Worm (Caenorhabditis elegans) whole organism, L3 larva: ENCODE data around the gene M163.9.

ENCODE experiments used
- R02D3.7 ChIP-seq: fragments of 150-350 bp; optimal IDR thresholded peaks from 2 replicates; lab custom pipeline; 2014; ENCODE audit warnings: missing biosample characterization, missing genetic modification characterization
- ZK546.5 ChIP-seq: sonication (generic microtip); optimal IDR thresholded peaks from 2 replicates; lab custom pipeline; 2017; ENCODE audit warnings: missing biosample characterization, missing genetic modification characterization
- aly-2 ChIP-seq: fragments of 150-350 bp; optimal IDR thresholded peaks from 2 replicates; lab custom pipeline; 2014; ENCODE audit warnings: missing biosample characterization, missing genetic modification characterization
- ama-1 ChIP-seq: fragments of 150-350 bp; optimal IDR thresholded peaks from 2 replicates; lab custom pipeline; 2018
- ceh-16 ChIP-seq: sonication (generic microtip); optimal IDR thresholded peaks from 2 replicates; lab custom pipeline; 2017; ENCODE audit warnings: missing biosample characterization, missing genetic modification characterization
- ceh-28 ChIP-seq: fragments of 150-350 bp; optimal IDR thresholded peaks from 2 replicates; lab custom pipeline; 2014; ENCODE audit warnings: missing biosample characterization, missing genetic modification reagents, missing genetic modification characterization
- ceh-82 ChIP-seq: fragments of 150-350 bp; optimal IDR thresholded peaks from 2 replicates; lab custom pipeline; 2014; ENCODE audit warnings: missing biosample characterization, missing genetic modification characterization
- daf-12 ChIP-seq: fragments of 150-350 bp; optimal IDR thresholded peaks from 2 replicates; lab custom pipeline; 2014; ENCODE audit warnings: missing biosample characterization, missing genetic modification reagents, missing genetic modification characterization
- egl-27 ChIP-seq: sonication (generic microtip); optimal IDR thresholded peaks from 4 replicates; lab custom pipeline; 2017; ENCODE audit warnings: missing biosample characterization, missing genetic modification reagents, missing genetic modification characterization
- egl-5 ChIP-seq: fragments of 150-350 bp; optimal IDR thresholded peaks from 2 replicates; lab custom pipeline; 2017; ENCODE audit warnings: missing biosample characterization, missing genetic modification reagents, missing genetic modification characterization, inconsistent platforms
- elt-1 ChIP-seq: fragments of 150-350 bp; optimal IDR thresholded peaks from 2 replicates; lab custom pipeline; 2014; ENCODE audit warnings: missing biosample characterization, missing genetic modification characterization
- elt-2 ChIP-seq: sonication (generic microtip); optimal IDR thresholded peaks from 2 replicates; lab custom pipeline; 2016; ENCODE audit warnings: missing genetic modification reagents, mild to moderate bottlenecking, missing genetic modification characterization, missing compliant biosample characterization
- elt-3 ChIP-seq, 3 experiments: fragments of 150-350 bp in 1 of 3; sonication (generic microtip) in 2 of 3; optimal IDR thresholded peaks; 2 replicates in 2 of 3; 4 replicates in 1 of 3; lab custom pipeline; 2014 to 2017; ENCODE audit warnings: missing biosample characterization in 3 of 3, missing genetic modification characterization in 3 of 3
- fkh-2 ChIP-seq: fragments of 150-350 bp; optimal IDR thresholded peaks from 2 replicates; lab custom pipeline; 2014; ENCODE audit warnings: missing biosample characterization, missing genetic modification reagents, missing genetic modification characterization
- fos-1 ChIP-seq: fragments of 150-350 bp; optimal IDR thresholded peaks from 2 replicates; lab custom pipeline; 2014; ENCODE audit warnings: missing biosample characterization, missing genetic modification characterization
- hmg-11 ChIP-seq: sonication (generic microtip); optimal IDR thresholded peaks from 2 replicates; lab custom pipeline; 2016; ENCODE audit warnings: missing genetic modification characterization, missing compliant biosample characterization
- jun-1 ChIP-seq: fragments of 150-350 bp; optimal IDR thresholded peaks from 2 replicates; lab custom pipeline; 2014; ENCODE audit warnings: missing biosample characterization, missing genetic modification reagents, missing genetic modification characterization
- lin-39 ChIP-seq: fragments of 150-350 bp; optimal IDR thresholded peaks from 2 replicates; lab custom pipeline; 2018; ENCODE audit warnings: missing biosample characterization, missing genetic modification reagents, missing genetic modification characterization
- lsy-12 ChIP-seq: sonication (generic microtip); optimal IDR thresholded peaks from 2 replicates; lab custom pipeline; 2016; ENCODE audit warnings: mild to moderate bottlenecking, missing genetic modification characterization, missing compliant biosample characterization
- mdl-1 ChIP-seq: fragments of 150-350 bp; optimal IDR thresholded peaks from 2 replicates; lab custom pipeline; 2014; ENCODE audit warnings: missing biosample characterization, missing genetic modification characterization
- mml-1 ChIP-seq: fragments of 150-350 bp; sonication (generic microtip); optimal IDR thresholded peaks from 3 replicates; lab custom pipeline; 2014; ENCODE audit warnings: missing biosample characterization, missing genetic modification characterization
- nfya-1 ChIP-seq: sonication (generic microtip); optimal IDR thresholded peaks from 2 replicates; lab custom pipeline; 2017; ENCODE audit warnings: missing genetic modification characterization, mild to moderate bottlenecking, missing compliant biosample characterization, antibody characterized with exemption, moderate library complexity; ENCODE audit not compliant: insufficient read depth
- nhr-11 ChIP-seq: fragments of 150-350 bp; optimal IDR thresholded peaks from 2 replicates; lab custom pipeline; 2014; ENCODE audit warnings: missing biosample characterization, missing genetic modification characterization
- nhr-12 ChIP-seq: fragments of 150-350 bp; optimal IDR thresholded peaks from 2 replicates; lab custom pipeline; 2014; ENCODE audit warnings: missing biosample characterization, missing genetic modification characterization
- nhr-23 ChIP-seq: fragments of 150-350 bp; optimal IDR thresholded peaks from 2 replicates; lab custom pipeline; 2014; ENCODE audit warnings: missing biosample characterization, missing genetic modification reagents, missing genetic modification characterization
- nhr-237 ChIP-seq: fragments of 150-350 bp; optimal IDR thresholded peaks from 2 replicates; lab custom pipeline; 2014; ENCODE audit warnings: missing biosample characterization, missing genetic modification characterization
- nhr-25 ChIP-seq: sonication (generic microtip); optimal IDR thresholded peaks from 2 replicates; lab custom pipeline; 2017; ENCODE audit warnings: missing biosample characterization, missing genetic modification characterization
- nhr-28 ChIP-seq: fragments of 150-350 bp; optimal IDR thresholded peaks from 2 replicates; lab custom pipeline; 2014; ENCODE audit warnings: missing biosample characterization, missing genetic modification characterization
- nhr-43 ChIP-seq: sonication (generic microtip); optimal IDR thresholded peaks from 2 replicates; lab custom pipeline; 2016; ENCODE audit warnings: mild to moderate bottlenecking, missing genetic modification characterization, missing compliant biosample characterization; ENCODE audit not compliant: poor library complexity, severe bottlenecking
- nhr-67 ChIP-seq: fragments of 150-350 bp; optimal IDR thresholded peaks from 2 replicates; lab custom pipeline; 2014; ENCODE audit warnings: missing biosample characterization, missing genetic modification characterization
- nhr-76 ChIP-seq: fragments of 150-350 bp; sonication (generic microtip); optimal IDR thresholded peaks from 5 replicates; lab custom pipeline; 2014; ENCODE audit warnings: missing biosample characterization, missing genetic modification characterization
- nhr-77 ChIP-seq: fragments of 150-350 bp; optimal IDR thresholded peaks from 2 replicates; lab custom pipeline; 2014; ENCODE audit warnings: missing biosample characterization, missing genetic modification characterization
- pha-4 ChIP-seq: fragments of 150-350 bp; optimal IDR thresholded peaks from 2 replicates; lab custom pipeline; 2014; ENCODE audit warnings: missing biosample characterization, missing genetic modification reagents, missing genetic modification characterization
- pqm-1 ChIP-seq: fragments of 150-350 bp; optimal IDR thresholded peaks from 2 replicates; lab custom pipeline; 2017; ENCODE audit warnings: missing biosample characterization, missing genetic modification characterization, inconsistent platforms
- sea-2 ChIP-seq: fragments of 150-350 bp; sonication (generic microtip); optimal IDR thresholded peaks from 4 replicates; lab custom pipeline; 2014; ENCODE audit warnings: missing biosample characterization, missing genetic modification reagents, missing genetic modification characterization
- skn-1 ChIP-seq: fragments of 150-350 bp; optimal IDR thresholded peaks from 2 replicates; lab custom pipeline; 2014; ENCODE audit warnings: missing biosample characterization, missing genetic modification characterization
- snpc-4 ChIP-seq: fragments of 150-350 bp; optimal IDR thresholded peaks from 2 replicates; lab custom pipeline; 2014; ENCODE audit warnings: missing biosample characterization, missing genetic modification characterization
- unc-39 ChIP-seq: sonication (generic microtip); optimal IDR thresholded peaks from 4 replicates; lab custom pipeline; 2017; ENCODE audit warnings: missing biosample characterization, missing genetic modification characterization
- unc-62 ChIP-seq: fragments of 150-350 bp; sonication (generic microtip); optimal IDR thresholded peaks from 4 replicates; lab custom pipeline; 2014; ENCODE audit warnings: missing biosample characterization, missing genetic modification reagents, missing genetic modification characterization
- zag-1 ChIP-seq: fragments of 150-350 bp; optimal IDR thresholded peaks from 2 replicates; lab custom pipeline; 2014; ENCODE audit warnings: missing biosample characterization, missing genetic modification characterization
- ztf-11 ChIP-seq: fragments of 150-350 bp; optimal IDR thresholded peaks from 2 replicates; lab custom pipeline; 2014; ENCODE audit warnings: missing biosample characterization, missing genetic modification characterization
- ztf-4 ChIP-seq: fragments of 150-350 bp; optimal IDR thresholded peaks from 2 replicates; lab custom pipeline; 2014; ENCODE audit warnings: missing biosample characterization, missing genetic modification characterization

M163.9 gene

DNA sequence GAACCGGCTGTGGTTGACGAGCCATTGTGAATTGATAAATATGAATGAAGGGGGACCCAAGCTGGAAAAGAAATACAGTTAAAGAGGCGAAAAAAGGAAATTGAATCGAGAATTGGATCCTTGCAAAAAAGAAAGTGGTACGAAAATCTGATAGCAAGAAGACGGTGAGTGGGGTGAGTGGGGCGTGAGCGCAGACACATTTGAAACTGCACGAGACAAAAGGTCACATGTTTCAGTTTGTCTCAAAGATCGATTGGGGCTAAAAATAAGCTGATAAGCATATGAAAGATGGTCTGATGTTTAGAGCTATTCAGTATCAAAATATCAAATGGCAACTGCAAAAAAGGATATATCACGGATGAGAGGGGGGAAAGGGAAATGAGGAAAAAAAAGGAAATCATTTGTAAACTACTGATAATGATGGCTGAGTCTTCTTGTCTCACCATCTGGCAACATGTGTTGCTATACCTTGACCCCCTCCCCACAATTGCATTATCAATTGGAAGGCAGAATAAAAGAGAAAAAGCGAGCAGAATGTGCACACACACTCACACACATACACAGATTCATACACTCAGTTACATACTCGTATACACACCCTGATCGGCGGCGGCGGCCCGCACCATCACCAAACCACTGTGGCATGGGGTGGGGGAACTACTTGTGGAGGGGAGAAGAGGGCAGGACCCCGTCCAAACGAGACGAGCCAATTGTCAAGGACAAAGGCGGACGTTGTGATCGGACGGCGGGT is 34.6 kb downstream of the M163.9 start, which contains the start of gene M163.1:
Gene M163.1 (minus strand): TSS at position 25 of the 751 bp plus-strand sequence.
- TF ChIP-seq jun-1 = no peak
- peak; percentile 21 for TF ChIP-seq mdl-1 (tag; lab: Kevin White, UChicago)
- no peak for TF ChIP-seq mml-1
- no peak for TF ChIP-seq ama-1 (lab: Kevin White, UChicago)
- TF ChIP-seq hmg-11 (tag; lab: Kevin White, UChicago) = no peak
- no peak for TF ChIP-seq elt-1
- no peak for TF ChIP-seq unc-39 (tag; lab: Kevin White, UChicago)
- TF ChIP-seq ZK546.5 (tag; lab: Kevin White, UChicago) = no peak
- TF ChIP-seq lin-39 (tag; lab: Kevin White, UChicago) = peak; percentile 16
- no peak for TF ChIP-seq nhr-237
- no peak for TF ChIP-seq ztf-4 (tag; lab: Kevin White, UChicago)
- TF ChIP-seq snpc-4 (tag; lab: Kevin White, UChicago) = no peak
- no peak for TF ChIP-seq nhr-11 (tag; lab: Kevin White, UChicago)
- no peak for TF ChIP-seq nhr-23 (tag; lab: Kevin White, UChicago)
- no peak for TF ChIP-seq egl-5
- no peak for TF ChIP-seq nhr-76 (tag; lab: Kevin White, UChicago)
- TF ChIP-seq nhr-77 = no peak
- TF ChIP-seq fkh-2 (tag; lab: Kevin White, UChicago) = no peak
- TF ChIP-seq elt-2 = peak; percentile 45
- no peak for TF ChIP-seq sea-2 (GFP tag; lab: Kevin White, UChicago)
- TF ChIP-seq pqm-1 = peak; percentile 13
- no peak for TF ChIP-seq ceh-82
- TF ChIP-seq nhr-25 = peak; percentile 55
- TF ChIP-seq nfya-1 = peak; percentile 0
- no peak for TF ChIP-seq unc-62 (GFP tag; lab: Kevin White, UChicago)
- TF ChIP-seq daf-12 (tag; lab: Kevin White, UChicago) = no peak
- no peak for TF ChIP-seq zag-1 (tag; lab: Kevin White, UChicago)
- TF ChIP-seq ztf-11 (tag; lab: Kevin White, UChicago) = no peak

ce11 chrX:14504551-14504902 is 35.1 kb downstream of the M163.9 start:
- TF ChIP-seq nhr-28 (no peak), elt-2 (peak; percentile 87), nhr-67 (no peak), pqm-1 (peak; percentile 40), jun-1 (peak; percentile 34)

DNA sequence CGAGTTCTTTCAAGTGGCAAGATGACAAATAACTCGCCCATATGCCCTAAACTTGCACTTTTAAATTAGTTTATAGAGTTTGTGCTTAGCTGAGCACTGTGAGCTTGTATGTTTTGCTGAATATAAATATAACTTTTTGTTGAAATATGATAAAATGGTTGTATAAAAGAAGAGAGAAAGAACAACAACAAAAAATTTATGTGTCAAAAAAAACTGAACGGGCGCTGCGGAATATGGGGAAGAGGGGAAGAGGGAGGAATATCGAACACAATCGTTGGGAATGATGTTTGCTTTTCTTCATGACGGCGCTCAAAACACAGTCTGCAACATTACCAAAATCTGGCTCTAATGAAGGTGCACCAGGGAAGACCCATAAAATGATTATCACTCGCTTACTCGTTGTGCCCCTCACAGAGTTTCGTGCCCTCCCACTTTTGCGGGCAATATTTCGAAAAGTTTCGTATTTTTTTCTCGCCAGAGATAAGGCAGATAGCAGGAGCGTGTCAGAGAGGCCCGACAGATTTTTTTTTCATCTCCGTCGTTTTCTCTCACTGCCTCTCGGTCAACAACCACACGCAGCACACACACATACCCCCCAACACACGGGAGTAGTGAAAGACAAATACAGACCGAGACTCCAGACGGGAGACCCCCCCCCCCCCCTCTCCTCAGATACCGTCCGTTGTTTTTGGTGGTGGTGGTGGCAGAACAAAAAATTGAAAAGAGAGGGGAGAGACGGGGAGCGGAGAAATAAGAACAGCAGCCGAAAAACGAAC is 36.4 kb downstream of the M163.9 start:
- TF ChIP-seq R02D3.7 (tag; lab: Kevin White, UChicago) = peak; percentile 33
- no peak for TF ChIP-seq nhr-12 (tag; lab: Kevin White, UChicago)
- TF ChIP-seq lsy-12 (tag; lab: Kevin White, UChicago) = no peak
- TF ChIP-seq nhr-11 (tag; lab: Kevin White, UChicago) = no peak
- no peak for TF ChIP-seq unc-62 (GFP tag; lab: Kevin White, UChicago)
- no peak for TF ChIP-seq nhr-23 (tag; lab: Kevin White, UChicago)
- TF ChIP-seq ceh-82 = no peak
- TF ChIP-seq lin-39 (tag; lab: Kevin White, UChicago) = no peak
- no peak for TF ChIP-seq sea-2 (GFP tag; lab: Kevin White, UChicago)
- no peak for TF ChIP-seq elt-1
- TF ChIP-seq fkh-2 (tag; lab: Kevin White, UChicago) = no peak
- peak; percentile 66 for TF ChIP-seq pqm-1
- no peak for TF ChIP-seq fos-1 (tag; lab: Kevin White, UChicago)
- no peak for TF ChIP-seq ceh-16
- peak; percentile 56 for TF ChIP-seq nhr-77
- TF ChIP-seq aly-2 (tag; lab: Kevin White, UChicago) = no peak
- TF ChIP-seq pha-4 (tag; lab: Kevin White, UChicago) = peak; percentile 94
- peak; percentile 30 for TF ChIP-seq mdl-1 (tag; lab: Kevin White, UChicago)
- no peak for TF ChIP-seq skn-1 (tag; lab: Kevin White, UChicago)
- TF ChIP-seq jun-1 = peak; percentile 66
- TF ChIP-seq hmg-11 (tag; lab: Kevin White, UChicago) = peak; percentile 35
- TF ChIP-seq ZK546.5 (tag; lab: Kevin White, UChicago) = no peak
- no peak for TF ChIP-seq daf-12 (tag; lab: Kevin White, UChicago)
- peak; percentile 50 for TF ChIP-seq egl-27 (tag; lab: Kevin White, UChicago)
- TF ChIP-seq elt-3 (tag; optimal IDR thresholded peaks at IDR 0.05; lab: Kevin White, UChicago) = peak in 2 of 3 experiments; percentile 28 to 70
- TF ChIP-seq zag-1 (tag; lab: Kevin White, UChicago) = no peak
- TF ChIP-seq ama-1 (lab: Kevin White, UChicago) = no peak
- no peak for TF ChIP-seq nhr-43
- TF ChIP-seq unc-39 (tag; lab: Kevin White, UChicago) = no peak
- TF ChIP-seq elt-2 = peak; percentile 94
- no peak for TF ChIP-seq nhr-67
- no peak for TF ChIP-seq ceh-28 (tag; lab: Kevin White, UChicago)
